Worm (Caenorhabditis elegans): ENCODE results near the gene F25B4.4.

ce11 chrV:5705510-5705909 is 20.8 kb downstream of the F25B4.4 start, which contains the start of gene peli-1:
- TF ChIP-seq ztf-29 (GFP tag; IDR thresholded peaks at IDR 0.05), result no peak
- TF ChIP-seq ztf-23 (GFP tag; IDR thresholded peaks at IDR 0.05), result no peak

All from whole organism, midembryonic.